Fruit fly (Drosophila melanogaster): Measurements from ENCODE around the gene CG7296.

- TF ChIP-seq CG8478 (optimal IDR thresholded peaks at IDR 0.05): no peak
- TF ChIP-seq CTCF (optimal IDR thresholded peaks at IDR 0.05): no peak
These were observed 21.2 kb upstream of the CG7296 start for dm6 chr2L:10708089-10708488.
